Fruit fly (Drosophila melanogaster): ENCODE data around the gene if.

- TF ChIP-seq h (optimal IDR thresholded peaks at IDR 0.05), result no peak
- no peak for TF ChIP-seq psq (optimal IDR thresholded peaks at IDR 0.05)
- TF ChIP-seq ttk (optimal IDR thresholded peaks at IDR 0.05), result no peak
- no peak for TF ChIP-seq insv (optimal IDR thresholded peaks at IDR 0.05)
- TF ChIP-seq Sin3A (optimal IDR thresholded peaks at IDR 0.05), result no peak
Measured at dm6 chrX:16772882-16773827, 10.1 kb downstream of the if start.
